Fruit fly (Drosophila melanogaster) whole organism, embryonic: ENCODE data around the gene OtopLc.
A peak's percentile ranks its signal among the peaks of the same experiment; 100 is the strongest.

Experiments
- Awh ChIP-seq: fragments of 200-800 bp; sonication (Bioruptor generic); IDR thresholded peaks from 2 replicates; pipeline ENCODE4, ENCODE4 v1.3.6; 2022; ENCODE audit warnings: missing biosample characterization, missing genetic modification characterization
- B-H1 ChIP-seq: fragments of 200-800 bp; sonication (Bioruptor generic); IDR thresholded peaks from 3 replicates; pipeline ENCODE4 v1.3.6; 2022; ENCODE audit warnings: missing biosample characterization, missing genetic modification characterization
- BEAF-32 ChIP-seq: fragments of 200-800 bp; sonication (Bioruptor generic); optimal IDR thresholded peaks from 3 replicates; lab custom pipeline; 2017; ENCODE audit warnings: missing biosample characterization, missing genetic modification characterization, mild to moderate bottlenecking, moderate library complexity, missing genetic modification reagents
- BtbVII ChIP-seq: fragments of 200-800 bp; sonication (Bioruptor generic); optimal IDR thresholded peaks from 3 replicates; lab custom pipeline; 2017; ENCODE audit warnings: missing biosample characterization, mild to moderate bottlenecking, missing genetic modification characterization
- CG10147 ChIP-seq: fragments of 200-800 bp; sonication (Bioruptor generic); optimal IDR thresholded peaks from 2 replicates; lab custom pipeline; 2019; ENCODE audit warnings: missing biosample characterization, mild to moderate bottlenecking, missing genetic modification characterization, moderate library complexity
- CG12769 ChIP-seq: fragments of 200-800 bp; sonication (Bioruptor generic); optimal IDR thresholded peaks from 2 replicates; lab custom pipeline; 2019; ENCODE audit warnings: missing biosample characterization, mild to moderate bottlenecking, missing genetic modification characterization, moderate library complexity
- CG12942 ChIP-seq: fragments of 200-800 bp; sonication (Bioruptor generic); optimal IDR thresholded peaks from 3 replicates; lab custom pipeline; 2016; ENCODE audit warnings: missing biosample characterization, missing genetic modification characterization
- CG17186 ChIP-seq: fragments of 200-800 bp; sonication (Bioruptor generic); optimal IDR thresholded peaks from 3 replicates; lab custom pipeline; 2017; ENCODE audit warnings: missing biosample characterization, missing genetic modification reagents, missing genetic modification characterization
- CG18599 ChIP-seq: fragments of 200-800 bp; sonication (Bioruptor generic); optimal IDR thresholded peaks from 3 replicates; lab custom pipeline; 2017; ENCODE audit warnings: missing biosample characterization, missing genetic modification characterization, mild to moderate bottlenecking, moderate library complexity, missing genetic modification reagents
- CG2678 ChIP-seq: fragments of 200-800 bp; sonication (Bioruptor generic); optimal IDR thresholded peaks from 3 replicates; lab custom pipeline; 2019; ENCODE audit warnings: missing biosample characterization, mild to moderate bottlenecking, missing genetic modification characterization, moderate library complexity
- CG30403 ChIP-seq: fragments of 200-800 bp; sonication (Bioruptor generic); optimal IDR thresholded peaks from 3 replicates; lab custom pipeline; 2016; ENCODE audit warnings: missing biosample characterization, missing genetic modification characterization
- CG33213 ChIP-seq: fragments of 200-800 bp; sonication (Bioruptor generic); optimal IDR thresholded peaks from 3 replicates; lab custom pipeline; 2016; ENCODE audit warnings: missing biosample characterization, missing genetic modification characterization
- CG5953 ChIP-seq: fragments of 200-800 bp; sonication (Bioruptor generic); IDR thresholded peaks from 2 replicates; pipeline ENCODE4 v1.3.6; 2022; ENCODE audit warnings: missing biosample characterization, missing genetic modification characterization
- CG6683 ChIP-seq: fragments of 200-800 bp; sonication (Bioruptor generic); optimal IDR thresholded peaks from 2 replicates; lab custom pipeline; 2017; ENCODE audit warnings: missing biosample characterization, mild to moderate bottlenecking, missing genetic modification characterization, missing genetic modification reagents
- CG6765 ChIP-seq: fragments of 200-800 bp; sonication (Bioruptor generic); optimal IDR thresholded peaks from 3 replicates; lab custom pipeline; 2017; ENCODE audit warnings: missing biosample characterization, mild to moderate bottlenecking, missing genetic modification characterization
- CG8281 ChIP-seq: fragments of 200-800 bp; sonication (Bioruptor generic); optimal IDR thresholded peaks from 2 replicates; lab custom pipeline; 2018; ENCODE audit warnings: missing biosample characterization, mild to moderate bottlenecking, missing genetic modification characterization, moderate library complexity
- CG8359 ChIP-seq: fragments of 200-800 bp; sonication (Bioruptor generic); optimal IDR thresholded peaks from 2 replicates; lab custom pipeline; 2017; ENCODE audit warnings: missing biosample characterization, mild to moderate bottlenecking, missing genetic modification characterization, borderline replicate concordance
- CG8944 ChIP-seq: fragments of 200-800 bp; sonication (Bioruptor generic); optimal IDR thresholded peaks from 3 replicates; lab custom pipeline; 2016; ENCODE audit warnings: missing biosample characterization, missing genetic modification characterization
- CG9876 ChIP-seq: fragments of 200-800 bp; sonication (Bioruptor generic); optimal IDR thresholded peaks from 2 replicates; lab custom pipeline; 2016; ENCODE audit warnings: missing biosample characterization, missing genetic modification characterization
- CG9932 ChIP-seq: fragments of 200-800 bp; sonication (Bioruptor generic); IDR thresholded peaks from 2 replicates; pipeline ENCODE4 v1.3.6; 2022; ENCODE audit warnings: missing biosample characterization, missing genetic modification characterization
- CrebB ChIP-seq: fragments of 200-800 bp; sonication (Bioruptor generic); optimal IDR thresholded peaks from 3 replicates; lab custom pipeline; 2018; ENCODE audit warnings: missing biosample characterization, mild to moderate bottlenecking, missing genetic modification characterization
- Dek ChIP-seq: fragments of 200-800 bp; sonication (Bioruptor generic); optimal IDR thresholded peaks from 3 replicates; lab custom pipeline; 2019; ENCODE audit warnings: missing biosample characterization, mild to moderate bottlenecking, missing genetic modification characterization, moderate library complexity
- Dp ChIP-seq: fragments of 200-800 bp; sonication (Bioruptor generic); optimal IDR thresholded peaks from 2 replicates; lab custom pipeline; 2018; ENCODE audit warnings: missing biosample characterization, mild to moderate bottlenecking, missing genetic modification characterization, moderate library complexity
- Eip74EF ChIP-seq, 2 experiments: fragments of 200-800 bp in 1 of 2; fragments of >200 bp in 1 of 2; sonication (Bioruptor generic) in 1 of 2; optimal IDR thresholded peaks; 2 replicates each; lab custom pipeline; 2017 to 2019; ENCODE audit warnings: missing biosample characterization in 2 of 2, missing genetic modification characterization in 2 of 2, mild to moderate bottlenecking in 1 of 2, moderate library complexity in 1 of 2
- Ets65A ChIP-seq: fragments of 200-800 bp; sonication (Bioruptor generic); peaks from one replicate; lab custom pipeline; 2016; ENCODE audit warnings: missing biosample characterization, missing genetic modification characterization
- Hand ChIP-seq: fragments of 200-800 bp; sonication (Bioruptor generic); optimal IDR thresholded peaks from 2 replicates; lab custom pipeline; 2017; ENCODE audit warnings: mild to moderate bottlenecking, missing biosample characterization, missing genetic modification reagents, missing genetic modification characterization
- MESR4 ChIP-seq: fragments of 200-800 bp; sonication (Bioruptor generic); optimal IDR thresholded peaks from 2 replicates; lab custom pipeline; 2018; ENCODE audit warnings: missing biosample characterization, mild to moderate bottlenecking, missing genetic modification characterization, moderate library complexity
- NFAT ChIP-seq: fragments of 200-800 bp; sonication (Bioruptor generic); IDR thresholded peaks from 2 replicates; pipeline ENCODE4 v1.3.6; 2022; ENCODE audit warnings: missing biosample characterization, missing genetic modification characterization
- Ravus ChIP-seq: fragments of 200-800 bp; sonication (Bioruptor generic); IDR thresholded peaks from 2 replicates; pipeline ENCODE4 v1.3.6; 2022; ENCODE audit warnings: missing biosample characterization, missing genetic modification characterization
- TFAM ChIP-seq: fragments of 200-800 bp; sonication (Bioruptor generic); optimal IDR thresholded peaks from 2 replicates; lab custom pipeline; 2017; ENCODE audit warnings: missing biosample characterization, missing genetic modification characterization, inconsistent platforms
- bsh ChIP-seq, 2 experiments: fragments of 200-800 bp; sonication (Bioruptor generic); optimal IDR thresholded peaks; 2 replicates each; lab custom pipeline; 2017 to 2018; ENCODE audit warnings: mild to moderate bottlenecking in 2 of 2, missing biosample characterization in 2 of 2, missing genetic modification characterization in 2 of 2, moderate library complexity in 1 of 2
- chinmo ChIP-seq: fragments of 200-800 bp; sonication (Bioruptor generic); IDR thresholded peaks from 4 replicates; pipeline ENCODE4 v1.3.6; 2022; ENCODE audit warnings: missing biosample characterization, missing genetic modification characterization; ENCODE audit not compliant: partially characterized antibody
- fd3F ChIP-seq: fragments of 200-800 bp; sonication (Bioruptor generic); optimal IDR thresholded peaks from 2 replicates; lab custom pipeline; 2018; ENCODE audit warnings: missing biosample characterization, mild to moderate bottlenecking, missing genetic modification characterization, moderate library complexity
- fu2 ChIP-seq: fragments of 200-800 bp; sonication (Bioruptor generic); optimal IDR thresholded peaks from 2 replicates; lab custom pipeline; 2016; ENCODE audit warnings: missing biosample characterization, missing genetic modification characterization
- gsb ChIP-seq: fragments of 200-800 bp; sonication (Bioruptor generic); IDR thresholded peaks from 2 replicates; pipeline ENCODE4 v1.3.6; 2022; ENCODE audit warnings: missing biosample characterization, missing genetic modification characterization
- luna ChIP-seq: fragments of 200-800 bp; sonication (Bioruptor generic); optimal IDR thresholded peaks from 2 replicates; lab custom pipeline; 2016; ENCODE audit warnings: missing biosample characterization, missing genetic modification characterization
- mirr ChIP-seq: fragments of 200-800 bp; sonication (Bioruptor generic); optimal IDR thresholded peaks from 3 replicates; lab custom pipeline; 2018; ENCODE audit warnings: missing biosample characterization, mild to moderate bottlenecking, missing genetic modification characterization
- nerfin-1 ChIP-seq: fragments of 200-800 bp; sonication (Bioruptor generic); optimal IDR thresholded peaks from 3 replicates; lab custom pipeline; 2019; ENCODE audit warnings: missing biosample characterization, mild to moderate bottlenecking, missing genetic modification characterization, moderate library complexity
- nom ChIP-seq: fragments of 200-800 bp; sonication (Bioruptor generic); optimal IDR thresholded peaks from 2 replicates; lab custom pipeline; 2017; ENCODE audit warnings: missing biosample characterization, missing genetic modification characterization, mild to moderate bottlenecking, moderate library complexity, missing genetic modification reagents
- pnt ChIP-seq: fragments of 200-800 bp; sonication (Bioruptor generic); optimal IDR thresholded peaks from 3 replicates; lab custom pipeline; 2016; ENCODE audit warnings: missing biosample characterization, missing genetic modification characterization
- pzg ChIP-seq: fragments of 200-800 bp; sonication (Bioruptor generic); optimal IDR thresholded peaks from 3 replicates; lab custom pipeline; 2018; ENCODE audit warnings: missing biosample characterization, mild to moderate bottlenecking, missing genetic modification characterization, moderate library complexity
- ro ChIP-seq: fragments of 200-800 bp; sonication (Bioruptor generic); IDR thresholded peaks from 2 replicates; pipeline ENCODE4 v1.3.6; 2022; ENCODE audit warnings: missing biosample characterization, missing genetic modification characterization
- schlank ChIP-seq: fragments of 200-800 bp; sonication (Bioruptor generic); optimal IDR thresholded peaks from 2 replicates; lab custom pipeline; 2018; ENCODE audit warnings: missing biosample characterization, mild to moderate bottlenecking, missing genetic modification characterization
- seq ChIP-seq: fragments of 200-800 bp; sonication (Bioruptor generic); IDR thresholded peaks from 2 replicates; pipeline ENCODE4 v1.3.6; 2022; ENCODE audit warnings: missing biosample characterization, missing genetic modification characterization
- slou ChIP-seq: fragments of 200-800 bp; sonication (Bioruptor generic); optimal IDR thresholded peaks from 3 replicates; lab custom pipeline; 2016; ENCODE audit warnings: missing biosample characterization, missing genetic modification characterization
- twi ChIP-seq: fragments of 200-800 bp; optimal IDR thresholded peaks from 2 replicates; lab custom pipeline; 2019; ENCODE audit warnings: missing biosample characterization, mild to moderate bottlenecking, missing genetic modification characterization, moderate library complexity
- vnd ChIP-seq: fragments of 200-800 bp; sonication (Bioruptor generic); IDR thresholded peaks from 3 replicates; pipeline ENCODE4 v1.3.6; 2022; ENCODE audit warnings: missing biosample characterization, missing genetic modification characterization; ENCODE audit not compliant: partially characterized antibody
- wdn ChIP-seq: fragments of 200-800 bp; sonication (Bioruptor generic); IDR thresholded peaks from 2 replicates; pipeline ENCODE4 v1.3.6; 2022; ENCODE audit warnings: missing biosample characterization, missing genetic modification characterization

The OtopLc gene

dm6 chrX:5677400-5678177, 14.9 kb upstream of the OtopLc start (continued):
- TF ChIP-seq CG6683 (GFP tag; lab: Kevin White, UChicago) (peak; percentile 91), CG12942 (peak; percentile 81), Ravus (GFP tag; lab: Robert Waterston, UW) (peak; percentile 59; the same call in 1 of the 2 replicates), pnt (GFP tag; lab: Kevin White, UChicago) (peak; percentile 91), fu2 (peak; percentile 22), schlank (tag; lab: Kevin White, UChicago) (peak; percentile 91), B-H1 (GFP tag; lab: Robert Waterston, UW) (peak; percentile 84; the same call in 2 of the 3 replicates), CG8281 (tag; lab: Kevin White, UChicago) (peak; percentile 90), CrebB (peak; percentile 95), CG8359 (GFP tag; lab: Kevin White, UChicago) (peak; percentile 85), slou (GFP tag; lab: Kevin White, UChicago) (peak; percentile 72), bsh (GFP tag; optimal IDR thresholded peaks at IDR 0.05; lab: Kevin White, UChicago) (peak in 1 of 2 experiments; percentile 95), MESR4 (peak; percentile 23), chinmo (no peak), CG9932 (GFP tag; lab: Robert Waterston, UW) (no peak), mirr (GFP tag; lab: Kevin White, UChicago) (peak; percentile 98), Ets65A (GFP tag; lab: Kevin White, UChicago) (peak; percentile 93), nerfin-1 (peak; percentile 94), TFAM (GFP tag; lab: Kevin White, UChicago) (peak; percentile 84), fd3F (GFP tag; lab: Kevin White, UChicago) (peak; percentile 94), BEAF-32 (GFP tag; lab: Kevin White, UChicago) (peak; percentile 23), luna (GFP tag; lab: Kevin White, UChicago) (peak; percentile 32), ro (GFP tag; lab: Robert Waterston, UW) (no peak), Dp (GFP tag; lab: Kevin White, UChicago) (peak; percentile 14), Dek (tag; lab: Kevin White, UChicago) (peak; percentile 92), CG17186 (peak; percentile 92), BtbVII (GFP tag; lab: Kevin White, UChicago) (peak; percentile 93), CG10147 (GFP tag; lab: Kevin White, UChicago) (peak; percentile 82), CG12769 (peak; percentile 94), wdn (GFP tag; lab: Robert Waterston, UW) (peak; percentile 74; the same call in 1 of the 2 replicates), CG5953 (GFP tag; lab: Robert Waterston, UW) (peak; percentile 91), CG18599 (peak; percentile 95), twi (peak; percentile 86), CG30403 (GFP tag; lab: Kevin White, UChicago) (peak; percentile 64), CG33213 (GFP tag; lab: Kevin White, UChicago) (peak; percentile 96), seq (GFP tag; lab: Robert Waterston, UW) (peak; percentile 93), nom (GFP tag; lab: Kevin White, UChicago) (peak; percentile 39), NFAT (GFP tag; lab: Robert Waterston, UW) (peak; percentile 80), CG8944 (GFP tag; lab: Kevin White, UChicago) (peak; percentile 82), Eip74EF (GFP tag; optimal IDR thresholded peaks at IDR 0.05; lab: Kevin White, UChicago) (peak in 1 of 2 experiments; percentile 92), pzg (GFP tag; lab: Kevin White, UChicago) (peak; percentile 16), CG9876 (GFP tag; lab: Kevin White, UChicago) (peak; percentile 57), Awh (GFP tag; lab: Robert Waterston, UW) (peak; percentile 97), CG6765 (GFP tag; lab: Kevin White, UChicago) (peak; percentile 91), vnd (no peak), gsb (GFP tag; lab: Robert Waterston, UW) (peak; percentile 87), CG2678 (tag; lab: Kevin White, UChicago) (peak; percentile 96), Hand (GFP tag; lab: Kevin White, UChicago) (peak; percentile 79)
